Worm (Caenorhabditis elegans) whole organism, L4 larva: ENCODE data around the gene asp-7.

ENCODE experiments used
- F37D6.2 ChIP-seq: sonication (generic microtip); optimal IDR thresholded peaks from 2 replicates; lab custom pipeline; 2016; ENCODE audit warnings: mild to moderate bottlenecking, missing genetic modification characterization, missing compliant biosample characterization
- R02D3.7 ChIP-seq: fragments of 150-350 bp; sonication (generic microtip); optimal IDR thresholded peaks from 3 replicates; lab custom pipeline; 2014; ENCODE audit warnings: missing biosample characterization, missing genetic modification characterization
- T26A8.4 ChIP-seq: fragments of 200-800 bp; sonication (Bioruptor generic); IDR thresholded peaks from 2 replicates; pipeline ENCODE4 v1.3.6; 2022; ENCODE audit warnings: missing genetic modification characterization, missing compliant biosample characterization
- Y48G9A.11 ChIP-seq: fragments of 200-800 bp; sonication (Bioruptor generic); IDR thresholded peaks from 2 replicates; pipeline ENCODE4 v1.3.6; 2022; ENCODE audit warnings: missing genetic modification reagents, missing genetic modification characterization, missing compliant biosample characterization
- Y5F2A.4 ChIP-seq: fragments of 200-800 bp; sonication (Bioruptor generic); optimal IDR thresholded peaks from 2 replicates; lab custom pipeline; 2018; ENCODE audit warnings: mild to moderate bottlenecking, missing genetic modification characterization, missing compliant biosample characterization
- Y75B8A.6 ChIP-seq: fragments of 200-800 bp; sonication (Bioruptor generic); IDR thresholded peaks from 2 replicates; pipeline ENCODE4 v1.3.6; 2022; ENCODE audit warnings: missing genetic modification reagents, missing genetic modification characterization, missing compliant biosample characterization
- aha-1 ChIP-seq: fragments of 150-350 bp; peaks from one replicate; lab custom pipeline; 2014; ENCODE audit warnings: missing biosample characterization, missing genetic modification characterization
- aly-2 ChIP-seq: sonication (generic microtip); optimal IDR thresholded peaks from 2 replicates; lab custom pipeline; 2018; ENCODE audit warnings: missing biosample characterization, missing genetic modification characterization
- ama-1 ChIP-seq: fragments of 150-350 bp; optimal IDR thresholded peaks from 2 replicates; lab custom pipeline; 2014; ENCODE audit warnings: inconsistent platforms, mixed read lengths
- ceh-44 ChIP-seq: fragments of 200-800 bp; sonication (Bioruptor generic); IDR thresholded peaks from 2 replicates; pipeline ENCODE4 v1.3.6; 2022; ENCODE audit warnings: missing genetic modification reagents, missing genetic modification characterization, missing compliant biosample characterization
- ceh-82 ChIP-seq: sonication (generic microtip); optimal IDR thresholded peaks from 2 replicates; lab custom pipeline; 2017; ENCODE audit warnings: missing biosample characterization, missing genetic modification characterization
- cey-2 ChIP-seq: sonication (generic microtip); optimal IDR thresholded peaks from 3 replicates; lab custom pipeline; 2017; ENCODE audit warnings: missing genetic modification characterization, mild to moderate bottlenecking, missing compliant biosample characterization, antibody characterized with exemption, borderline replicate concordance; ENCODE audit not compliant: insufficient read depth
- daf-8 ChIP-seq: fragments of 200-800 bp; sonication (Bioruptor generic); IDR thresholded peaks from 2 replicates; pipeline ENCODE4 v1.3.6; 2022; ENCODE audit warnings: missing genetic modification characterization, missing compliant biosample characterization
- hlh-11 ChIP-seq: fragments of 200-800 bp; sonication (Bioruptor generic); optimal IDR thresholded peaks from 2 replicates; lab custom pipeline; 2018; ENCODE audit warnings: mild to moderate bottlenecking, missing genetic modification characterization, missing compliant biosample characterization
- hlh-30 ChIP-seq: sonication (generic microtip); optimal IDR thresholded peaks from 2 replicates; lab custom pipeline; 2017; ENCODE audit warnings: antibody characterized with exemption, mild to moderate bottlenecking, missing genetic modification characterization, missing compliant biosample characterization; ENCODE audit not compliant: insufficient read depth
- jun-1 ChIP-seq: fragments of 150-350 bp; optimal IDR thresholded peaks from 2 replicates; lab custom pipeline; 2014; ENCODE audit warnings: missing biosample characterization, missing genetic modification reagents, missing genetic modification characterization
- madf-9 ChIP-seq: fragments of 200-800 bp; sonication (Bioruptor generic); conservative IDR thresholded peaks from 2 replicates; pipeline ENCODE4 v1.3.6; 2022; ENCODE audit warnings: missing genetic modification reagents, missing genetic modification characterization, missing compliant biosample characterization
- nhr-102 ChIP-seq: sonication (generic microtip); optimal IDR thresholded peaks from 2 replicates; lab custom pipeline; 2016; ENCODE audit warnings: mild to moderate bottlenecking, missing genetic modification characterization, moderate library complexity, missing compliant biosample characterization
- nhr-237 ChIP-seq: sonication (generic microtip); optimal IDR thresholded peaks from 2 replicates; lab custom pipeline; 2017; ENCODE audit warnings: missing biosample characterization, missing genetic modification characterization
- nhr-25 ChIP-seq: sonication (generic microtip); optimal IDR thresholded peaks from 2 replicates; lab custom pipeline; 2017; ENCODE audit warnings: missing genetic modification characterization, mild to moderate bottlenecking, missing compliant biosample characterization, antibody characterized with exemption, moderate library complexity, borderline replicate concordance; ENCODE audit not compliant: insufficient read depth
- nhr-28 ChIP-seq: fragments of 150-350 bp; optimal IDR thresholded peaks from 2 replicates; lab custom pipeline; 2014; ENCODE audit warnings: missing biosample characterization, missing genetic modification characterization
- pha-4 ChIP-seq, 2 experiments: fragments of 150-350 bp in 1 of 2; fragments of 200-800 bp in 1 of 2; sonication (Bioruptor generic) in 1 of 2; IDR thresholded peaks in 1 of 2; optimal IDR thresholded peaks in 1 of 2; 2 replicates each; pipeline versions ENCODE4 v1.3.6 to Lab custom; 2014 to 2022; ENCODE audit warnings: missing genetic modification characterization in 2 of 2, missing genetic modification reagents in 2 of 2, missing biosample characterization in 1 of 2, missing compliant biosample characterization in 1 of 2
- rbr-2 ChIP-seq: sonication (generic microtip); optimal IDR thresholded peaks from 2 replicates; lab custom pipeline; 2016; ENCODE audit warnings: missing genotype, missing genetic modification characterization, missing compliant biosample characterization
- saeg-2 ChIP-seq: fragments of 200-800 bp; sonication (Bioruptor generic); IDR thresholded peaks from 2 replicates; pipeline ENCODE4 v1.3.6; 2022; ENCODE audit warnings: missing genetic modification reagents, missing genetic modification characterization, missing compliant biosample characterization
- sdz-12 ChIP-seq: fragments of 200-800 bp; sonication (Bioruptor generic); optimal IDR thresholded peaks from 2 replicates; lab custom pipeline; 2018; ENCODE audit warnings: mild to moderate bottlenecking, missing genetic modification characterization, missing compliant biosample characterization
- set-16 ChIP-seq: fragments of 200-800 bp; sonication (Bioruptor generic); IDR thresholded peaks from 2 replicates; pipeline ENCODE4 v1.3.6; 2022; ENCODE audit warnings: missing genetic modification reagents, missing genetic modification characterization, missing compliant biosample characterization
- skn-1 ChIP-seq: fragments of 150-350 bp; optimal IDR thresholded peaks from 2 replicates; lab custom pipeline; 2014; ENCODE audit warnings: missing biosample characterization, missing genetic modification characterization
- snpc-1.2 ChIP-seq: fragments of 200-800 bp; sonication (Bioruptor generic); IDR thresholded peaks from 2 replicates; pipeline ENCODE4 v1.3.6; 2022; ENCODE audit warnings: missing genetic modification reagents, missing genetic modification characterization, missing compliant biosample characterization
- spr-3 ChIP-seq: fragments of 200-800 bp; sonication (Bioruptor generic); optimal IDR thresholded peaks from 2 replicates; lab custom pipeline; 2018; ENCODE audit warnings: mild to moderate bottlenecking, missing genetic modification characterization, missing compliant biosample characterization
- unc-130 ChIP-seq: sonication (generic microtip); optimal IDR thresholded peaks from 2 replicates; lab custom pipeline; 2016; ENCODE audit warnings: missing genetic modification reagents, missing genetic modification characterization, missing compliant biosample characterization
- zfp-3 ChIP-seq: fragments of 200-800 bp; sonication (Bioruptor generic); conservative IDR thresholded peaks from 2 replicates; pipeline ENCODE4 v1.3.6; 2022; ENCODE audit warnings: missing genetic modification reagents, missing genetic modification characterization, missing compliant biosample characterization
- zip-2 ChIP-seq: fragments of 150-350 bp; optimal IDR thresholded peaks from 2 replicates; lab custom pipeline; 2014; ENCODE audit warnings: missing biosample characterization, missing genetic modification characterization
- ztf-11 ChIP-seq: fragments of 150-350 bp; optimal IDR thresholded peaks from 2 replicates; lab custom pipeline; 2014; ENCODE audit warnings: missing biosample characterization, missing genetic modification characterization

Gene asp-7

DNA sequence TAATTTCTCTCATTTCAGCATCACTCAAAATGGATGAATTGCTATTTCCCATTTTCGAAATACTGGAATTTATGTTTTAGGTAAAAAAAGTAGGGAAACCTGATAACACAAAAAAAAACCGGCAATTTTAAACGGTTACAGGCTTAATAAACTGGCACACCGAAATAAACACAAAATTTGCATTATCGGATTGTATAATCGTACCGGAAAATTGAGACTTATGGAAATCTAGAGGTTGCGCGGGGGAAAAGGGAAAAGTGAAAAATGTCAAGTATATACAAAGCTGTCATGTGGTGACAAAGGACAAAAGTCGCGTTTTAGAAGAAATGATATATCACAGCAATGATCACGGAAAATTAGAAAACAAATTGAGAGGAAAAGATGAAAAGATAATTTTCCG, 11.2 kb downstream of the asp-7 start, which contains the start of gene chpf-2 (continued):
- TF ChIP-seq skn-1 (tag; lab: Kevin White, UChicago), result no peak
- no peak for TF ChIP-seq snpc-1.2 (GFP tag; lab: Robert Waterston, UW)
- TF ChIP-seq unc-130, result no peak

DNA sequence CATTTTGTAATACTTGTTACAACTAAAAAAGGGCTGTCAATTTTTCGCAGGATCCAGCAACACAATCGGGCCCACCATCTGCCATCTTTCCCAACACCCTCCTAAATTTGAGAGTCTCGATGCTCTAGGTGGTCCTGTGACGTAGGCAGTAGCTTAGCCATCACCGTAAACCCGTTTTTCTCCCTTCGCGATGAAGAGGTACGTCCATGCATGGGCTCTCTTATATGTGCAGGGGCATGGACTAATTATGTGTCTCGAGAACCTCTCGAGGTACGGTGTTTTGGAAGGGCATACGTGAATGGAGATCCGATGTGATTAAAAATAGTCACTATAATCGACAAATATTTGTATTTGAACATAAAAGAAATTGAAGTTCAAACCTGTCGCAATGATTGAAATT, 12.8 kb downstream of the asp-7 start:
- TF ChIP-seq nhr-102 (tag; lab: Kevin White, UChicago) (no peak), zfp-3 (GFP tag; lab: Robert Waterston, UW) (no peak), T26A8.4 (GFP tag; lab: Robert Waterston, UW) (no peak), ceh-82 (no peak), hlh-11 (tag; lab: Kevin White, UChicago) (no peak), nhr-25 (tag; lab: Kevin White, UChicago) (no peak), daf-8 (no peak), F37D6.2 (tag; lab: Kevin White, UChicago) (no peak), hlh-30 (tag; lab: Kevin White, UChicago) (no peak), spr-3 (GFP tag; lab: Kevin White, UChicago) (no peak), cey-2 (no peak)

DNA sequence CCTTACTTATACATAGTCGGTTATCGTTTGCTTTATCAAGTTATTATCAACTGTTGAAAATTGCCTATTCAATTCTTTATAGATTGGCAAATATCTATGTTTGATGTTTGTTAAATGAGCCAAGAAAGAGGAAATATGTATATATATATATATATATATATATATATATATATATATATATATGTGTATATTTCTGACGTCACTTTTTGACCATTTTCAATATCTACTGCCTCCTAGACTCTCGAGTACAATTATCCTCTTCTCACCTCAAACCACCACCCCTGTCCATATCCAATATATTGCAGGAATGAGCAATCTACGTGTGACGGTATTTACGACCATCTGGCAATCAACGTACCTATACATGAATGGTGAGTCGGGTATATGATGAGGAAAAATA, 16.8 kb downstream of the asp-7 start, which contains the start of gene F59D6.1:
F59D6.1 (plus strand) TSS at position 301 of the 400 bp plus-strand sequence.
- no peak for TF ChIP-seq ama-1 (lab: Kevin White, UChicago)
- TF ChIP-seq Y48G9A.11, result no peak
- TF ChIP-seq ceh-44 (GFP tag; lab: Robert Waterston, UW), result no peak
- TF ChIP-seq jun-1 (tag; lab: Kevin White, UChicago), result no peak
- no peak for TF ChIP-seq ztf-11 (tag; lab: Kevin White, UChicago)
- TF ChIP-seq skn-1 (tag; lab: Kevin White, UChicago), result no peak
- TF ChIP-seq sdz-12 (GFP tag; lab: Kevin White, UChicago), result no peak
- no peak for TF ChIP-seq Y5F2A.4 (GFP tag; lab: Kevin White, UChicago)
- TF ChIP-seq pha-4 (GFP tag; IDR thresholded peaks at IDR 0.05; lab: Robert Waterston, UW), result no peak
- no peak for TF ChIP-seq pha-4 (tag; optimal IDR thresholded peaks at IDR 0.05; lab: Kevin White, UChicago)
- TF ChIP-seq rbr-2 (tag; lab: Kevin White, UChicago), result no peak
- TF ChIP-seq cey-2, result no peak
- no peak for TF ChIP-seq nhr-28 (tag; lab: Kevin White, UChicago)
- no peak for TF ChIP-seq zip-2 (tag; lab: Kevin White, UChicago)
- TF ChIP-seq nhr-237, result no peak
- no peak for TF ChIP-seq R02D3.7
- no peak for TF ChIP-seq saeg-2 (GFP tag; lab: Robert Waterston, UW)

DNA sequence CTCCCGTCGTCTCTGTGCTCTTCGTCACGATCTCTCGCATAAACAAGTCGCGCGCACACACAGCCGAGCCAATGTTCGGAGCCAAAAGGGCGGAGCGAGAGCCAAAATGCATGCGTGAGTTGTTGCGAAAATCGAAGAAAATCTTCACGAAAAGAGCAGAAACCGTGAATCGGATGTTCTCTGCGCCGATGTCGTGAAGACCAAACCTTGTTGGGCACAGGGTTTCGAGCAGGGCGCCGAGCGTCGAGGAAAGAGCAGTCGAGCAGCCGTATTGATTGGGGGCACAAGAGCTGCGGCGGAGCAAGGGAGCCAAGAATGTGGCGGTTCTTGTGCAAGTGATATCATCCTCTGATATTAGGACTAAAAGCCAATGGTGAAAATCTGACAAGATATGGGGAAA, 18.3 kb downstream of the asp-7 start:
- TF ChIP-seq aly-2 (tag; lab: Kevin White, UChicago), result no peak
- peak; percentile 72 for TF ChIP-seq set-16
- TF ChIP-seq aha-1 (tag; lab: Kevin White, UChicago), result peak; percentile 83

DNA sequence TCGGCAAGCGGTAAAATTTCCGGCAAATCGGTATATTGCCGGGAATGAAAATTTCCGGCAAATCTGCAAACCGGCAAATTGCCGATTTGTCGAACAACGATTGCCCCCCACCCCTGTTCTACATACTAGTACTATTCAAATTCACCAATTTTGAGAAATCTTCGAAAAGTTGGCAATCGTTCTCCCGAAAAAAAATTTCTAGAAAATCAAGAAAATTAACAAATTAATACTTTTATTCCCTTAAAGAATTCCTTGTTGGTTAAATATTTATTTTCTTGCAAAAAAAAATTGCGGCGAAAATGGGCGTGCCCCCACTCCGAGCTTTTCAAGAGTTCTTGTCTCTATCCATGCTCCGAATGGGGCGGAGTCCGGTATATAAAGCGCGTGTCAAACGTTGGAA, 26.2 kb downstream of the asp-7 start, which contains the start of gene C50H11.8:
C50H11.8 (plus strand) TSS at position 301 of the 400 bp plus-strand sequence.
- TF ChIP-seq madf-9 (GFP tag; lab: Robert Waterston, UW) (no peak), Y75B8A.6 (GFP tag; lab: Robert Waterston, UW) (no peak)
